Worm (Caenorhabditis elegans) whole organism, mixed stage, embryonic: ENCODE results near the gene F52H2.15.

ENCODE experiments used
- elt-3 ChIP-seq: fragments of 150-350 bp; optimal IDR thresholded peaks from 2 replicates; lab custom pipeline; 2014; ENCODE audit warnings: missing biosample characterization, missing genetic modification characterization
- flh-1 ChIP-seq: fragments of 200-800 bp; sonication (Bioruptor generic); optimal IDR thresholded peaks from 2 replicates; lab custom pipeline; 2018; ENCODE audit warnings: mild to moderate bottlenecking, missing genetic modification characterization, moderate library complexity, missing compliant biosample characterization
- lin-13 ChIP-seq: fragments of 150-350 bp; optimal IDR thresholded peaks from 2 replicates; lab custom pipeline; 2014; ENCODE audit warnings: missing biosample characterization, missing genetic modification characterization
- nhr-12 ChIP-seq: fragments of 150-350 bp; optimal IDR thresholded peaks from 2 replicates; lab custom pipeline; 2014; ENCODE audit warnings: missing biosample characterization, missing genetic modification characterization
- pha-4 ChIP-seq: fragments of 150-350 bp; optimal IDR thresholded peaks from 2 replicates; lab custom pipeline; 2018; ENCODE audit warnings: missing biosample characterization, missing genetic modification reagents, missing genetic modification characterization
- sem-2 ChIP-seq: fragments of 200-800 bp; sonication (Bioruptor generic); optimal IDR thresholded peaks from 2 replicates; lab custom pipeline; 2018; ENCODE audit warnings: mild to moderate bottlenecking, missing genetic modification characterization, missing compliant biosample characterization
- unc-39 ChIP-seq: fragments of 150-350 bp; optimal IDR thresholded peaks from 2 replicates; lab custom pipeline; 2014; ENCODE audit warnings: missing biosample characterization, missing genetic modification characterization
- unc-62 ChIP-seq: fragments of 150-350 bp; optimal IDR thresholded peaks from 2 replicates; lab custom pipeline; 2014; ENCODE audit warnings: missing biosample characterization, missing genetic modification reagents, missing genetic modification characterization

ce11 chrX:2615626-2616025 is 50.5 kb downstream of the F52H2.15 start, which contains the start of gene T03G6.3:
- TF ChIP-seq lin-13 (tag; lab: Kevin White, UChicago), result no peak
- TF ChIP-seq flh-1 (GFP tag; lab: Kevin White, UChicago), result no peak
- TF ChIP-seq unc-39 (tag; lab: Kevin White, UChicago), result no peak
- no peak for TF ChIP-seq pha-4
- TF ChIP-seq elt-3 (tag; lab: Kevin White, UChicago), result no peak
- no peak for TF ChIP-seq sem-2 (GFP tag; lab: Kevin White, UChicago)
- TF ChIP-seq nhr-12 (tag; lab: Kevin White, UChicago), result no peak
- no peak for TF ChIP-seq unc-62
